Worm (Caenorhabditis elegans) whole organism, L4 larva: ENCODE measurements around the gene F11D5.5.

Experiments
- F10B5.3 ChIP-seq: sonication (generic microtip); optimal IDR thresholded peaks from 2 replicates; lab custom pipeline; 2016; ENCODE audit warnings: mild to moderate bottlenecking, missing genetic modification characterization, missing compliant biosample characterization
- F37D6.2 ChIP-seq: sonication (generic microtip); optimal IDR thresholded peaks from 2 replicates; lab custom pipeline; 2016; ENCODE audit warnings: mild to moderate bottlenecking, missing genetic modification characterization, missing compliant biosample characterization
- F44E2.7 ChIP-seq: fragments of 200-800 bp; sonication (Bioruptor generic); IDR thresholded peaks from 2 replicates; pipeline ENCODE4 v2.1.2; 2022; ENCODE audit warnings: missing genetic modification characterization, missing compliant biosample characterization
- F49E8.2 ChIP-seq: sonication (generic microtip); optimal IDR thresholded peaks from 2 replicates; lab custom pipeline; 2016; ENCODE audit warnings: missing compliant biosample characterization, mild to moderate bottlenecking, missing genetic modification characterization, borderline replicate concordance
- R02D3.7 ChIP-seq: fragments of 150-350 bp; sonication (generic microtip); optimal IDR thresholded peaks from 3 replicates; lab custom pipeline; 2014; ENCODE audit warnings: missing biosample characterization, missing genetic modification characterization
- T20F7.1 ChIP-seq: fragments of 200-800 bp; sonication (Bioruptor generic); optimal IDR thresholded peaks from 2 replicates; lab custom pipeline; 2018; ENCODE audit warnings: mild to moderate bottlenecking, missing genetic modification characterization, missing compliant biosample characterization
- T26A8.4 ChIP-seq: fragments of 200-800 bp; sonication (Bioruptor generic); IDR thresholded peaks from 2 replicates; pipeline ENCODE4 v1.3.6; 2022; ENCODE audit warnings: missing genetic modification characterization, missing compliant biosample characterization
- ZK337.2 ChIP-seq: fragments of 200-800 bp; sonication (Bioruptor generic); IDR thresholded peaks from 2 replicates; pipeline ENCODE4 v1.3.6; 2022; ENCODE audit warnings: missing genetic modification reagents, missing genetic modification characterization, missing compliant biosample characterization
- aha-1 ChIP-seq: fragments of 150-350 bp; peaks from one replicate; lab custom pipeline; 2014; ENCODE audit warnings: missing biosample characterization, missing genetic modification characterization
- ceh-62 ChIP-seq: sonication (generic microtip); optimal IDR thresholded peaks from 2 replicates; lab custom pipeline; 2017; ENCODE audit warnings: missing biosample characterization, missing genetic modification characterization
- ceh-82 ChIP-seq: sonication (generic microtip); optimal IDR thresholded peaks from 2 replicates; lab custom pipeline; 2017; ENCODE audit warnings: missing biosample characterization, missing genetic modification characterization
- daf-16 ChIP-seq, 3 experiments: sonication (generic microtip); optimal IDR thresholded peaks; 2 replicates each; lab custom pipeline; 2016 to 2017; ENCODE audit warnings: missing genetic modification characterization in 3 of 3, missing genetic modification reagents in 3 of 3, mild to moderate bottlenecking in 2 of 3, missing compliant biosample characterization in 2 of 3, missing biosample characterization in 1 of 3, moderate library complexity in 1 of 3
- dmd-6 ChIP-seq: fragments of 200-800 bp; sonication (Bioruptor generic); IDR thresholded peaks from 2 replicates; pipeline ENCODE4 v1.3.6; 2022; ENCODE audit warnings: missing genetic modification reagents, missing genetic modification characterization, missing compliant biosample characterization
- dmd-8 ChIP-seq: fragments of 200-800 bp; sonication (Bioruptor generic); IDR thresholded peaks from 2 replicates; pipeline ENCODE4 v1.3.6; 2022; ENCODE audit warnings: missing genetic modification characterization, missing compliant biosample characterization
- dve-1 ChIP-seq: sonication (generic microtip); optimal IDR thresholded peaks from 2 replicates; lab custom pipeline; 2017; ENCODE audit warnings: antibody characterized with exemption, mild to moderate bottlenecking, missing genetic modification characterization, missing compliant biosample characterization; ENCODE audit not compliant: insufficient read depth
- egl-27 ChIP-seq: sonication (generic microtip); optimal IDR thresholded peaks from 3 replicates; lab custom pipeline; 2017; ENCODE audit warnings: missing biosample characterization, missing genetic modification reagents, missing genetic modification characterization
- fos-1 ChIP-seq: fragments of 150-350 bp; optimal IDR thresholded peaks from 2 replicates; lab custom pipeline; 2014; ENCODE audit warnings: missing biosample characterization, missing genetic modification characterization
- gei-8 ChIP-seq: fragments of 200-800 bp; sonication (Bioruptor generic); optimal IDR thresholded peaks from 2 replicates; lab custom pipeline; 2018; ENCODE audit warnings: mild to moderate bottlenecking, missing genetic modification characterization, missing compliant biosample characterization
- hlh-11 ChIP-seq: fragments of 200-800 bp; sonication (Bioruptor generic); optimal IDR thresholded peaks from 2 replicates; lab custom pipeline; 2018; ENCODE audit warnings: mild to moderate bottlenecking, missing genetic modification characterization, missing compliant biosample characterization
- hlh-30 ChIP-seq: sonication (generic microtip); optimal IDR thresholded peaks from 2 replicates; lab custom pipeline; 2017; ENCODE audit warnings: antibody characterized with exemption, mild to moderate bottlenecking, missing genetic modification characterization, missing compliant biosample characterization; ENCODE audit not compliant: insufficient read depth
- hmg-1.1 ChIP-seq: fragments of 200-800 bp; sonication (Bioruptor generic); IDR thresholded peaks from 2 replicates; pipeline ENCODE4 v1.3.6; 2022; ENCODE audit warnings: missing genetic modification reagents, missing genetic modification characterization, missing compliant biosample characterization
- lin-29 ChIP-seq: fragments of 200-800 bp; sonication (Bioruptor generic); IDR thresholded peaks from 2 replicates; pipeline ENCODE4 v1.3.6; 2022; ENCODE audit warnings: missing genetic modification reagents, missing genetic modification characterization, missing compliant biosample characterization
- lir-3 ChIP-seq: sonication (generic microtip); optimal IDR thresholded peaks from 2 replicates; lab custom pipeline; 2016; ENCODE audit warnings: mild to moderate bottlenecking, missing genetic modification characterization, missing compliant biosample characterization
- mdl-1 ChIP-seq, 2 experiments: fragments of 150-350 bp in 1 of 2; sonication (generic microtip) in 1 of 2; optimal IDR thresholded peaks; 2 replicates each; lab custom pipeline; 2014 to 2017; ENCODE audit warnings: missing biosample characterization in 2 of 2, missing genetic modification characterization in 2 of 2
- mep-1 ChIP-seq: fragments of 150-350 bp; sonication (generic microtip); optimal IDR thresholded peaks from 3 replicates; lab custom pipeline; 2014; ENCODE audit warnings: missing biosample characterization, missing genetic modification characterization
- mes-2 ChIP-seq: sonication (generic microtip); optimal IDR thresholded peaks from 2 replicates; lab custom pipeline; 2016; ENCODE audit warnings: missing genotype, mild to moderate bottlenecking, missing genetic modification characterization, missing compliant biosample characterization; ENCODE audit not compliant: poor library complexity, severe bottlenecking
- nhr-11 ChIP-seq: fragments of 150-350 bp; optimal IDR thresholded peaks from 2 replicates; lab custom pipeline; 2014; ENCODE audit warnings: missing biosample characterization, missing genetic modification characterization
- nhr-25 ChIP-seq: sonication (generic microtip); optimal IDR thresholded peaks from 2 replicates; lab custom pipeline; 2017; ENCODE audit warnings: missing genetic modification characterization, mild to moderate bottlenecking, missing compliant biosample characterization, antibody characterized with exemption, moderate library complexity, borderline replicate concordance; ENCODE audit not compliant: insufficient read depth
- nhr-28 ChIP-seq: fragments of 150-350 bp; optimal IDR thresholded peaks from 2 replicates; lab custom pipeline; 2014; ENCODE audit warnings: missing biosample characterization, missing genetic modification characterization
- nhr-42 ChIP-seq: fragments of 200-800 bp; sonication (Bioruptor generic); IDR thresholded peaks from 2 replicates; pipeline ENCODE4 v1.3.6; 2022; ENCODE audit warnings: missing genetic modification characterization, missing compliant biosample characterization
- nhr-48 ChIP-seq: sonication (generic microtip); optimal IDR thresholded peaks from 2 replicates; lab custom pipeline; 2016; ENCODE audit warnings: mild to moderate bottlenecking, missing genetic modification characterization, missing compliant biosample characterization
- nhr-77 ChIP-seq: fragments of 150-350 bp; optimal IDR thresholded peaks from 2 replicates; lab custom pipeline; 2014; ENCODE audit warnings: missing biosample characterization, missing genetic modification characterization
- pha-4 ChIP-seq, 2 experiments: fragments of 150-350 bp in 1 of 2; fragments of 200-800 bp in 1 of 2; sonication (Bioruptor generic) in 1 of 2; IDR thresholded peaks in 1 of 2; optimal IDR thresholded peaks in 1 of 2; 2 replicates each; pipeline versions ENCODE4 v1.3.6 to Lab custom; 2014 to 2022; ENCODE audit warnings: missing genetic modification characterization in 2 of 2, missing genetic modification reagents in 2 of 2, missing biosample characterization in 1 of 2, missing compliant biosample characterization in 1 of 2
- php-3 ChIP-seq: fragments of 200-800 bp; sonication (Bioruptor generic); IDR thresholded peaks from 2 replicates; pipeline ENCODE4 v1.3.6; 2022; ENCODE audit warnings: missing genetic modification reagents, missing genetic modification characterization, missing compliant biosample characterization
- pqm-1 ChIP-seq: sonication (generic microtip); optimal IDR thresholded peaks from 2 replicates; lab custom pipeline; 2017; ENCODE audit warnings: missing biosample characterization, missing genetic modification characterization
- rbr-2 ChIP-seq: sonication (generic microtip); optimal IDR thresholded peaks from 2 replicates; lab custom pipeline; 2016; ENCODE audit warnings: missing genotype, missing genetic modification characterization, missing compliant biosample characterization
- saeg-2 ChIP-seq: fragments of 200-800 bp; sonication (Bioruptor generic); IDR thresholded peaks from 2 replicates; pipeline ENCODE4 v1.3.6; 2022; ENCODE audit warnings: missing genetic modification reagents, missing genetic modification characterization, missing compliant biosample characterization
- skn-1 ChIP-seq: fragments of 150-350 bp; optimal IDR thresholded peaks from 2 replicates; lab custom pipeline; 2014; ENCODE audit warnings: missing biosample characterization, missing genetic modification characterization
- snpc-4 ChIP-seq: fragments of 150-350 bp; optimal IDR thresholded peaks from 2 replicates; lab custom pipeline; 2014; ENCODE audit warnings: missing biosample characterization, missing genetic modification characterization
- spr-3 ChIP-seq: fragments of 200-800 bp; sonication (Bioruptor generic); optimal IDR thresholded peaks from 2 replicates; lab custom pipeline; 2018; ENCODE audit warnings: mild to moderate bottlenecking, missing genetic modification characterization, missing compliant biosample characterization
- tag-97 ChIP-seq: fragments of 200-800 bp; sonication (Bioruptor generic); IDR thresholded peaks from 2 replicates; pipeline ENCODE4 v1.3.6; 2022; ENCODE audit warnings: missing genetic modification characterization, missing compliant biosample characterization
- tra-1 ChIP-seq: fragments of 200-800 bp; sonication (Bioruptor generic); IDR thresholded peaks from 2 replicates; pipeline ENCODE4 v1.3.6; 2022; ENCODE audit warnings: missing genetic modification reagents, missing genetic modification characterization, missing compliant biosample characterization
- unc-39 ChIP-seq: sonication (generic microtip); optimal IDR thresholded peaks from 2 replicates; lab custom pipeline; 2017; ENCODE audit warnings: missing biosample characterization, missing genetic modification characterization
- unc-62 ChIP-seq, 3 experiments: fragments of 150-350 bp in 1 of 3; sonication (generic microtip); optimal IDR thresholded peaks in 2 of 3; peaks in 1 of 3; 1 replicate in 1 of 3; 2 replicates in 2 of 3; lab custom pipeline; 2014 to 2017; ENCODE audit warnings: missing biosample characterization in 3 of 3, missing genetic modification characterization in 3 of 3, missing genetic modification reagents in 3 of 3, missing genotype in 1 of 3

The F11D5.5 gene

DNA sequence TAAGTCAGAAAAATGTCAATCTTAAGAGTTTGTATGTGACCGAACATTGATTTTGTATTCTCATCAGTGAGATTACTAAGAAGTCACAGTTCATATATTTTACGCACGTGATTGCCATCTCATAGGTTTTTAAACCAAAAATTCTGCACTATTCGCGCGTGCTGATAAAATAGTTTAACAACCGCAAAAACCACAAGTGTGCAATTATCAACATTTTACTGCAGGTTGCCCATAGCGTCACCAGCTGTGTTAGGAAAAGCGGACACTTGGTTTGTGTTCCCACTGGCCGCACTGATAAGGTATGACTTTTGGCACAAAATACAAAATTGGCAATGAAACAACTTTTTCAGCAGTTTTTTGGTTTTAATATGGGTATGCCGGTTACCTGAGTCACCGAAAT is 11.7 kb upstream of the F11D5.5 start (continued):
- TF ChIP-seq F10B5.3 (no peak), pha-4 (GFP tag; IDR thresholded peaks at IDR 0.05; lab: Robert Waterston, UW) (no peak), pha-4 (tag; optimal IDR thresholded peaks at IDR 0.05; lab: Kevin White, UChicago) (no peak), nhr-77 (tag; lab: Kevin White, UChicago) (peak; percentile 79), mep-1 (no peak), dmd-8 (no peak), unc-39 (no peak), nhr-25 (tag; lab: Kevin White, UChicago) (no peak)
- TF ChIP-seq, all 104 proteins: peak for 22

- peak in 1 of 2 experiments; percentile 93 for TF ChIP-seq unc-62 (GFP tag; optimal IDR thresholded peaks at IDR 0.05 in 1 of 2; lab: Kevin White, UChicago)
- no peak for TF ChIP-seq unc-62 (tag; optimal IDR thresholded peaks at IDR 0.05; lab: Kevin White, UChicago)
- no peak for TF ChIP-seq egl-27 (tag; lab: Kevin White, UChicago)
These were observed 9.9 kb upstream of the F11D5.5 start for ce11 chrX:3291948-3292347.

DNA sequence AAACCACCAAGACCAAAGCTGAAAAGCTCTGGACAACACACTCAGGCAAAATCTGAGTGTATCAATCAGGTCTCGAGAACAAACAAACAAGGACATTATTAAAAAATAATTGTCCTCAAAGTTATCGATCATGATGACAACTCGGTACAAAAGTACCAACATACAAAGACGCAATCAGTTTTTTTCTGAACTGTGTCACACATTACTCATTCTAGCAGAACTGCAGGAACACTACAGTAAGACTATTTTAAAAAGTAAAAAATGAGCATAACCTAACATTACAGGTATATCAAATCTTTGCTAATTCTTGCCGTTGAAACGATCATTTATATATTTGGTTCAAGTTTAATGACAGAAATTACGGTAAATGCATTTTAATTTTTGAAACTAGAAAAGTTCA is 5.7 kb upstream of the F11D5.5 start, which contains the start of gene K09C4.2:
Gene K09C4.2, plus strand, starts transcription at position 301 of the 400 bp plus-strand sequence.
- TF ChIP-seq aha-1 (tag; lab: Kevin White, UChicago) (peak; percentile 29), rbr-2 (no peak)
- TF ChIP-seq, all 104 proteins: peak for 1

DNA sequence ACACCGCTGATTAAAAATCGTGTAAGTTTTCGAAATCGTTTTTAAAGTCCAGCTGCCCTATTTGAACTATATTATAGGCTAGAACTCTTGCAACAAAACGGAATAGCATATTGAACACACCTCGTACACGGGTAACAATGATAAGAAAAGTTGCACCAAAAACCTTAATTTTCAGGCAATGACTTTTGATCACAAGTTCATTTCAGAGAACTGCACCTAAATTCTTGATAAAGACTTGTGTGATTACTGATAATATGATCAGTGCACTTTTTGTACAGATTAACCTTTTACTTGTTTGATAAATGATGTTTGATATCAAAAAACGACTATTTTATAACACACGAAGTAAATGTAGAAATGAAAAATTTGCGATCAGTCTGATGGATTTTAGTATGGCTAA is 4.1 kb upstream of the F11D5.5 start:
- TF ChIP-seq hlh-30 (peak; percentile 18), daf-16 (GFP tag; optimal IDR thresholded peaks at IDR 0.05; lab: Kevin White, UChicago) (no peak), daf-16 (tag; optimal IDR thresholded peaks at IDR 0.05; lab: Kevin White, UChicago) (peak; percentile 73), T20F7.1 (GFP tag; lab: Kevin White, UChicago) (no peak), fos-1 (tag; lab: Kevin White, UChicago) (no peak), mes-2 (tag; lab: Kevin White, UChicago) (no peak), mdl-1 (tag; optimal IDR thresholded peaks at IDR 0.05; lab: Kevin White, UChicago) (peak in 1 of 2 experiments; percentile 0), php-3 (GFP tag; lab: Robert Waterston, UW) (no peak), nhr-77 (tag; lab: Kevin White, UChicago) (peak; percentile 69), ZK337.2 (no peak), unc-39 (no peak), ceh-62 (tag; lab: Kevin White, UChicago) (no peak), F49E8.2 (tag; lab: Kevin White, UChicago) (no peak), F44E2.7 (GFP tag; lab: Robert Waterston, UW) (no peak), spr-3 (GFP tag; lab: Kevin White, UChicago) (no peak), ceh-82 (no peak), nhr-28 (tag; lab: Kevin White, UChicago) (peak; percentile 78), lin-29 (GFP tag; lab: Robert Waterston, UW) (no peak), aha-1 (tag; lab: Kevin White, UChicago) (peak; percentile 71), dve-1 (tag; lab: Kevin White, UChicago) (peak; percentile 59), hmg-1.1 (GFP tag; lab: Robert Waterston, UW) (no peak), mep-1 (no peak), saeg-2 (GFP tag; lab: Robert Waterston, UW) (no peak), tra-1 (no peak), skn-1 (no peak), nhr-11 (tag; lab: Kevin White, UChicago) (no peak), dmd-6 (peak; percentile 96), gei-8 (GFP tag; lab: Kevin White, UChicago) (no peak), R02D3.7 (tag; lab: Kevin White, UChicago) (no peak), snpc-4 (tag; lab: Kevin White, UChicago) (no peak), nhr-48 (tag; lab: Kevin White, UChicago) (peak; percentile 39), tag-97 (no peak), lir-3 (tag; lab: Kevin White, UChicago) (no peak), F37D6.2 (tag; lab: Kevin White, UChicago) (no peak), nhr-42 (no peak), unc-62 (GFP tag; optimal IDR thresholded peaks at IDR 0.05 in 1 of 2; lab: Kevin White, UChicago) (peak in 1 of 2 experiments; percentile 78), unc-62 (tag; optimal IDR thresholded peaks at IDR 0.05; lab: Kevin White, UChicago) (no peak), T26A8.4 (GFP tag; lab: Robert Waterston, UW) (no peak), hlh-11 (peak; percentile 58), pqm-1 (tag; lab: Kevin White, UChicago) (peak; percentile 61)
